Fruit fly (Drosophila melanogaster) whole organism, embryonic: ENCODE measurements around the gene CG32599.

ENCODE experiments used
- Atf3 ChIP-seq: fragments of 200-800 bp; sonication (Bioruptor generic); optimal IDR thresholded peaks from 3 replicates; lab custom pipeline; 2016; ENCODE audit warnings: missing biosample characterization, missing genetic modification characterization
- B-H2 ChIP-seq: fragments of 200-800 bp; sonication (Bioruptor generic); optimal IDR thresholded peaks from 2 replicates; lab custom pipeline; 2018; ENCODE audit warnings: missing biosample characterization, mild to moderate bottlenecking, missing genetic modification characterization
- Bdp1 ChIP-seq: fragments of 200-800 bp; sonication (Bioruptor generic); optimal IDR thresholded peaks from 3 replicates; lab custom pipeline; 2016; ENCODE audit warnings: missing biosample characterization, missing genetic modification characterization
- CG10321 ChIP-seq: fragments of 200-800 bp; sonication (Bioruptor generic); IDR thresholded peaks from 2 replicates; pipeline ENCODE4 v1.3.6; 2022; ENCODE audit warnings: missing biosample characterization, missing genetic modification characterization
- CG10462 ChIP-seq: fragments of 200-800 bp; sonication (Bioruptor generic); optimal IDR thresholded peaks from 2 replicates; lab custom pipeline; 2016; ENCODE audit warnings: missing biosample characterization, missing genetic modification characterization
- CG12219 ChIP-seq: fragments of 200-800 bp; sonication (Bioruptor generic); optimal IDR thresholded peaks from 3 replicates; lab custom pipeline; 2018; ENCODE audit warnings: missing biosample characterization, mild to moderate bottlenecking, missing genetic modification characterization
- CG12659 ChIP-seq: fragments of 200-800 bp; sonication (Bioruptor generic); optimal IDR thresholded peaks from 3 replicates; lab custom pipeline; 2017; ENCODE audit warnings: mild to moderate bottlenecking, missing biosample characterization, missing genetic modification reagents, missing genetic modification characterization
- CG13296 ChIP-seq: fragments of 200-800 bp; sonication (Bioruptor generic); optimal IDR thresholded peaks from 3 replicates; lab custom pipeline; 2018; ENCODE audit warnings: missing biosample characterization, mild to moderate bottlenecking, missing genetic modification characterization
- CG15696 ChIP-seq: fragments of 200-800 bp; sonication (Bioruptor generic); optimal IDR thresholded peaks from 2 replicates; lab custom pipeline; 2019; ENCODE audit warnings: missing biosample characterization, mild to moderate bottlenecking, missing genetic modification characterization, moderate library complexity
- CG16779 ChIP-seq: fragments of 200-800 bp; sonication (Bioruptor generic); IDR thresholded peaks from 2 replicates; pipeline ENCODE4 v1.3.6; 2022; ENCODE audit warnings: missing biosample characterization, missing genetic modification characterization
- CG17802 ChIP-seq: fragments of 200-800 bp; sonication (Bioruptor generic); optimal IDR thresholded peaks from 2 replicates; lab custom pipeline; 2018; ENCODE audit warnings: missing biosample characterization, mild to moderate bottlenecking, missing genetic modification characterization, moderate library complexity
- CG17829 ChIP-seq: fragments of 200-800 bp; optimal IDR thresholded peaks from 2 replicates; lab custom pipeline; 2019; ENCODE audit warnings: missing biosample characterization, mild to moderate bottlenecking, missing genetic modification characterization, moderate library complexity
- CG1832 ChIP-seq: fragments of 200-800 bp; sonication (Bioruptor generic); optimal IDR thresholded peaks from 2 replicates; lab custom pipeline; 2017; ENCODE audit warnings: missing biosample characterization, mild to moderate bottlenecking, missing genetic modification characterization, inconsistent platforms
- CG2120 ChIP-seq: fragments of 200-800 bp; sonication (Bioruptor generic); optimal IDR thresholded peaks from 3 replicates; lab custom pipeline; 2016; ENCODE audit warnings: missing biosample characterization, missing genetic modification characterization
- CG2678 ChIP-seq: fragments of 200-800 bp; sonication (Bioruptor generic); optimal IDR thresholded peaks from 3 replicates; lab custom pipeline; 2019; ENCODE audit warnings: missing biosample characterization, mild to moderate bottlenecking, missing genetic modification characterization, moderate library complexity
- CG3407 ChIP-seq: fragments of 200-800 bp; sonication (Bioruptor generic); optimal IDR thresholded peaks from 2 replicates; lab custom pipeline; 2018; ENCODE audit warnings: missing biosample characterization, mild to moderate bottlenecking, missing genetic modification characterization
- CG43689 ChIP-seq: fragments of 200-800 bp; sonication (Bioruptor generic); IDR thresholded peaks from 2 replicates; pipeline ENCODE4 v1.3.6; 2022; ENCODE audit warnings: missing biosample characterization, missing genetic modification characterization
- CG6791 ChIP-seq: fragments of 200-800 bp; sonication (Bioruptor generic); IDR thresholded peaks from 3 replicates; pipeline ENCODE4 v1.3.6; 2022; ENCODE audit warnings: missing biosample characterization, missing genetic modification characterization; ENCODE audit not compliant: partially characterized antibody
- CG7357 ChIP-seq: fragments of 200-800 bp; sonication (Bioruptor generic); IDR thresholded peaks from 3 replicates; pipeline ENCODE4 v1.3.6; 2022; ENCODE audit warnings: missing biosample characterization, missing genetic modification characterization
- CG9437 ChIP-seq: fragments of 200-800 bp; sonication (Bioruptor generic); optimal IDR thresholded peaks from 2 replicates; lab custom pipeline; 2018; ENCODE audit warnings: missing biosample characterization, mild to moderate bottlenecking, missing genetic modification characterization
- HmgD ChIP-seq: fragments of 200-800 bp; sonication (Bioruptor generic); optimal IDR thresholded peaks from 3 replicates; lab custom pipeline; 2016; ENCODE audit warnings: missing biosample characterization, missing genetic modification characterization
- Lpt ChIP-seq: fragments of >200 bp; optimal IDR thresholded peaks from 2 replicates; lab custom pipeline; 2018; ENCODE audit warnings: missing biosample characterization, missing genetic modification characterization
- MTF-1 ChIP-seq: fragments of 200-800 bp; sonication (Bioruptor generic); optimal IDR thresholded peaks from 2 replicates; lab custom pipeline; 2018; ENCODE audit warnings: missing biosample characterization, mild to moderate bottlenecking, missing genetic modification characterization, borderline replicate concordance
- Sin3A ChIP-seq: fragments of >200 bp; optimal IDR thresholded peaks from 2 replicates; lab custom pipeline; 2018
- Trl ChIP-seq, 3 experiments: fragments of >200 bp in 2 of 3; fragments of 200-800 bp in 1 of 3; sonication (Bioruptor generic) in 1 of 3; optimal IDR thresholded peaks; 2 replicates in 1 of 3; 3 replicates in 2 of 3; lab custom pipeline; 2016 to 2017; ENCODE audit warnings: missing biosample characterization in 1 of 3, missing genetic modification characterization in 1 of 3
- aop ChIP-seq: fragments of 200-800 bp; sonication (Bioruptor generic); IDR thresholded peaks from 2 replicates; pipeline ENCODE4 v1.3.6; 2022; ENCODE audit warnings: missing biosample characterization, missing genetic modification characterization
- bbx ChIP-seq: fragments of 200-800 bp; sonication (Bioruptor generic); IDR thresholded peaks from 2 replicates; pipeline ENCODE4 v1.3.6; 2022; ENCODE audit warnings: missing biosample characterization, missing genetic modification characterization; ENCODE audit not compliant: partially characterized antibody
- ci ChIP-seq: fragments of 200-800 bp; sonication (Bioruptor generic); IDR thresholded peaks from 3 replicates; pipeline ENCODE4 v1.3.6; 2022; ENCODE audit warnings: missing biosample characterization, missing genetic modification characterization
- da ChIP-seq: fragments of 200-800 bp; sonication (Bioruptor generic); optimal IDR thresholded peaks from 2 replicates; lab custom pipeline; 2016; ENCODE audit warnings: missing biosample characterization, missing genetic modification characterization
- dimm ChIP-seq: fragments of 200-800 bp; sonication (Bioruptor generic); IDR thresholded peaks from 2 replicates; pipeline ENCODE4 v1.3.6; 2022; ENCODE audit warnings: missing biosample characterization, missing genetic modification characterization
- disco-r ChIP-seq: fragments of 200-800 bp; sonication (Bioruptor generic); optimal IDR thresholded peaks from 2 replicates; lab custom pipeline; 2016; ENCODE audit warnings: missing biosample characterization, missing genetic modification characterization
- dm ChIP-seq: fragments of 200-800 bp; sonication (Bioruptor generic); optimal IDR thresholded peaks from 3 replicates; lab custom pipeline; 2016; ENCODE audit warnings: missing biosample characterization, missing genetic modification characterization
- dmrt99B ChIP-seq: fragments of 200-800 bp; sonication (Bioruptor generic); optimal IDR thresholded peaks from 2 replicates; lab custom pipeline; 2018; ENCODE audit warnings: missing biosample characterization, mild to moderate bottlenecking, missing genetic modification characterization, moderate library complexity
- dpn ChIP-seq, 2 experiments: fragments of 200-800 bp; sonication (Bioruptor generic); optimal IDR thresholded peaks; 3 replicates each; lab custom pipeline; 2016; ENCODE audit warnings: missing biosample characterization in 2 of 2, missing genetic modification characterization in 2 of 2
- emc ChIP-seq: fragments of 200-800 bp; sonication (Bioruptor generic); optimal IDR thresholded peaks from 2 replicates; lab custom pipeline; 2016; ENCODE audit warnings: missing biosample characterization, missing genetic modification characterization
- ftz-f1 ChIP-seq: fragments of 200-800 bp; sonication (Bioruptor generic); optimal IDR thresholded peaks from 2 replicates; lab custom pipeline; 2016; ENCODE audit warnings: missing biosample characterization, missing genetic modification characterization
- gsb ChIP-seq: fragments of 200-800 bp; sonication (Bioruptor generic); IDR thresholded peaks from 2 replicates; pipeline ENCODE4 v1.3.6; 2022; ENCODE audit warnings: missing biosample characterization, missing genetic modification characterization
- hth ChIP-seq: fragments of >200 bp; optimal IDR thresholded peaks from 2 replicates; lab custom pipeline; 2017; ENCODE audit warnings: inconsistent platforms
- luna ChIP-seq: fragments of 200-800 bp; sonication (Bioruptor generic); optimal IDR thresholded peaks from 2 replicates; lab custom pipeline; 2016; ENCODE audit warnings: missing biosample characterization, missing genetic modification characterization
- onecut ChIP-seq: fragments of 200-800 bp; sonication (Bioruptor generic); IDR thresholded peaks from 2 replicates; pipeline ENCODE4 v1.3.6; 2022; ENCODE audit warnings: missing biosample characterization, missing genetic modification characterization
- pan ChIP-seq, 4 experiments: fragments of >200 bp in 3 of 4; fragments of 200-800 bp in 1 of 4; sonication (Bioruptor generic) in 1 of 4; optimal IDR thresholded peaks in 3 of 4; IDR thresholded peaks in 1 of 4; 2 replicates each; pipeline versions ENCODE4 v1.3.6 to Lab custom; 2017 to 2022; ENCODE audit warnings: missing biosample characterization in 2 of 4, missing genetic modification characterization in 2 of 4, mixed read lengths in 1 of 4
- scrt ChIP-seq: fragments of 200-800 bp; sonication (Bioruptor generic); optimal IDR thresholded peaks from 2 replicates; lab custom pipeline; 2018; ENCODE audit warnings: missing biosample characterization, mild to moderate bottlenecking, missing genetic modification characterization, moderate library complexity
- sob ChIP-seq: fragments of 200-800 bp; sonication (Bioruptor generic); IDR thresholded peaks from 2 replicates; pipeline ENCODE4 v1.3.6; 2022; ENCODE audit warnings: missing biosample characterization, missing genetic modification characterization
- stwl ChIP-seq: fragments of 200-800 bp; sonication (Bioruptor generic); optimal IDR thresholded peaks from 3 replicates; lab custom pipeline; 2018; ENCODE audit warnings: missing biosample characterization, mild to moderate bottlenecking, missing genetic modification characterization, moderate library complexity
- tin ChIP-seq: fragments of 200-800 bp; sonication (Bioruptor generic); optimal IDR thresholded peaks from 3 replicates; lab custom pipeline; 2016; ENCODE audit warnings: missing biosample characterization, missing genetic modification characterization
- tll ChIP-seq, 2 experiments: fragments of 200-800 bp in 1 of 2; fragments of >200 bp in 1 of 2; sonication (Bioruptor generic) in 1 of 2; optimal IDR thresholded peaks; 2 replicates each; lab custom pipeline; 2017 to 2019; ENCODE audit warnings: missing biosample characterization in 2 of 2, missing genetic modification characterization in 2 of 2, mild to moderate bottlenecking in 1 of 2, moderate library complexity in 1 of 2
- unpg ChIP-seq: fragments of 200-800 bp; sonication (Bioruptor generic); optimal IDR thresholded peaks from 3 replicates; lab custom pipeline; 2018; ENCODE audit warnings: missing biosample characterization, mild to moderate bottlenecking, missing genetic modification characterization, moderate library complexity
- vnd ChIP-seq: fragments of 200-800 bp; sonication (Bioruptor generic); IDR thresholded peaks from 3 replicates; pipeline ENCODE4 v1.3.6; 2022; ENCODE audit warnings: missing biosample characterization, missing genetic modification characterization; ENCODE audit not compliant: partially characterized antibody
- z ChIP-seq: fragments of 200-800 bp; sonication (Bioruptor generic); IDR thresholded peaks from 3 replicates; pipeline ENCODE4 v1.3.6; 2022; ENCODE audit warnings: missing biosample characterization, missing genetic modification characterization

The CG32599 gene

dm6 chrX:14218045-14218483 lies 25.4 kb upstream of the CG32599 start (continued):
- TF ChIP-seq Lpt (GFP tag; lab: Kevin White, UChicago) (no peak), tll (GFP tag; optimal IDR thresholded peaks at IDR 0.05; lab: Kevin White, UChicago) (no peak), pan (optimal IDR thresholded peaks at IDR 0.05; lab: Kevin White, UChicago) (no peak), pan (GFP tag; optimal IDR thresholded peaks at IDR 0.05 in 1 of 2, IDR thresholded peaks at IDR 0.05 in 1 of 2) (peak in 1 of 2 experiments; percentile 93), CG6791 (GFP tag; lab: Robert Waterston, UW) (no peak), dpn (GFP tag; optimal IDR thresholded peaks at IDR 0.05; lab: Kevin White, UChicago) (peak; percentile 83 to 86), scrt (GFP tag; lab: Kevin White, UChicago) (peak; percentile 74), dmrt99B (tag; lab: Kevin White, UChicago) (peak; percentile 92), CG10462 (GFP tag; lab: Kevin White, UChicago) (peak; percentile 80), MTF-1 (GFP tag; lab: Kevin White, UChicago) (peak; percentile 71), disco-r (GFP tag; lab: Kevin White, UChicago) (peak; percentile 39), CG2678 (tag; lab: Kevin White, UChicago) (peak; percentile 92), unpg (GFP tag; lab: Kevin White, UChicago) (peak; percentile 94), CG12219 (GFP tag; lab: Kevin White, UChicago) (peak; percentile 69), CG1832 (GFP tag; lab: Kevin White, UChicago) (no peak), Sin3A (lab: Kevin White, UChicago) (no peak), Bdp1 (peak; percentile 52), stwl (peak; percentile 6), CG17802 (tag; lab: Kevin White, UChicago) (peak; percentile 56), sob (GFP tag; lab: Robert Waterston, UW) (peak; percentile 88), CG13296 (GFP tag; lab: Kevin White, UChicago) (peak; percentile 84), CG7357 (GFP tag; lab: Robert Waterston, UW) (peak; percentile 72; the same call in 2 of the 3 replicates), CG10321 (GFP tag; lab: Robert Waterston, UW) (peak; percentile 58), emc (GFP tag; lab: Kevin White, UChicago) (peak; percentile 57), CG16779 (GFP tag; lab: Robert Waterston, UW) (0 out of 2 replicates have a peak, but pooled peaks have one; percentile 68), dimm (GFP tag; lab: Robert Waterston, UW) (peak; percentile 60; the same call in 1 of the 2 replicates), CG17829 (tag; lab: Kevin White, UChicago) (peak; percentile 90), hth (lab: Kevin White, UChicago) (no peak), ftz-f1 (GFP tag; lab: Kevin White, UChicago) (no peak), Atf3 (GFP tag; lab: Kevin White, UChicago) (peak; percentile 56), vnd (GFP tag; lab: Robert Waterston, UW) (no peak), bbx (no peak), tin (peak; percentile 82), HmgD (GFP tag; lab: Kevin White, UChicago) (no peak), ci (GFP tag; lab: Robert Waterston, UW) (peak; percentile 88), CG9437 (GFP tag; lab: Kevin White, UChicago) (peak; percentile 75), CG3407 (GFP tag; lab: Kevin White, UChicago) (peak; percentile 80), CG15696 (tag; lab: Kevin White, UChicago) (peak; percentile 75), da (GFP tag; lab: Kevin White, UChicago) (peak; percentile 53), Trl (optimal IDR thresholded peaks at IDR 0.05; lab: Kevin White, UChicago) (peak; percentile 70 to 76), Trl (GFP tag; optimal IDR thresholded peaks at IDR 0.05; lab: Kevin White, UChicago) (peak; percentile 37), B-H2 (peak; percentile 0), CG12659 (GFP tag; lab: Kevin White, UChicago) (peak; percentile 89), gsb (GFP tag; lab: Robert Waterston, UW) (peak; percentile 74), aop (GFP tag; lab: Robert Waterston, UW) (no peak), dm (GFP tag; lab: Kevin White, UChicago) (no peak), CG43689 (peak; percentile 76), onecut (GFP tag; lab: Robert Waterston, UW) (peak; percentile 71), z (GFP tag; lab: Robert Waterston, UW) (no peak), CG2120 (GFP tag; lab: Kevin White, UChicago) (peak; percentile 88), luna (peak; percentile 19)
